Fruit fly (Drosophila melanogaster): ENCODE measurements around the gene Lcp65Ab1.

- no peak for TF ChIP-seq CG8159 (tag; optimal IDR thresholded peaks at IDR 0.05)
- TF ChIP-seq rn (GFP tag; IDR thresholded peaks at IDR 0.05): no peak
- no peak for TF ChIP-seq CG34367 (tag; optimal IDR thresholded peaks at IDR 0.05)
- TF ChIP-seq CG4496 (GFP tag; IDR thresholded peaks at IDR 0.05): no peak
- TF ChIP-seq Pif1A (GFP tag; optimal IDR thresholded peaks at IDR 0.05): no peak
- TF ChIP-seq EcR (GFP tag; optimal IDR thresholded peaks at IDR 0.05): no peak
- no peak for TF ChIP-seq CG17806 (tag; optimal IDR thresholded peaks at IDR 0.05)
- TF ChIP-seq CG12605 (GFP tag; IDR thresholded peaks at IDR 0.05): no peak
- TF ChIP-seq CG14655 (GFP tag; optimal IDR thresholded peaks at IDR 0.05): no peak
Observed at dm6 chr3L:6161997-6162396, 12.6 kb downstream of the Lcp65Ab1 start.

Data from whole organism, pupa.